Worm (Caenorhabditis elegans) whole organism, L4/young adult: Measurements from ENCODE around the gene cutl-15.
A peak's percentile ranks its signal among the peaks of the same experiment; 100 is the strongest.

Source experiments
- W03F9.2 ChIP-seq: fragments of 150-350 bp; optimal IDR thresholded peaks from 2 replicates; lab custom pipeline; 2014; ENCODE audit warnings: missing biosample characterization, missing genetic modification characterization
- dao-5 ChIP-seq: sonication (generic microtip); optimal IDR thresholded peaks from 2 replicates; lab custom pipeline; 2016; ENCODE audit warnings: missing genotype, missing genetic modification characterization, moderate library complexity, missing compliant biosample characterization
- him-1 ChIP-seq: sonication (generic microtip); optimal IDR thresholded peaks from 2 replicates; lab custom pipeline; 2016; ENCODE audit warnings: missing genotype, missing genetic modification reagents, missing genetic modification characterization, missing compliant biosample characterization

DNA sequence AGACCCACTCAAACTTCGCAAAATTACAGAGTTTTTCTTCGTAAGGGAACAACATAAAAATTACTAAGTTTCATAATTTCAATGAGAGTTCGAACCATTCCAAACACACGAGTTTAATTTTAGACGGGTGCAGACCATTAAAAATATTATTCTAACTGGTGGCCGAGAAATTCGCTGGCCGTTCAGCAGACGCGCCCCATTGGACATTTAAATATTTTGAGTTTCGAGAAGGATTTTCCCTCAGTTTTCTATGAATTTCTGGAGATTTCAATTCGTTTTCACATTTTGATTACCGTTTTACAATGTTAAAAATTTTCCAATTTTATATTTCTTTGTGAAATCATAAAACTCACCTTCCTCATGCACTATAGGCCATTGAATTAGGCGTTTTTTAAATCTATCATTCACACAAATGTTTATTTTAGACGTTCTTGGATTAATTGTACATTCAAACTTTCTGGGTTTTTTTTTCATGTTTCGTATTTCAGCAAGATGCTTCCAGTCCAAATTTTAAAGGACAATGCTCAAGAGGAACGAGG lies 20.2 kb downstream of the cutl-15 start, which contains the start of gene cct-2:
- peak; percentile 66 for TF ChIP-seq W03F9.2
- TF ChIP-seq dao-5 (tag; lab: Kevin White, UChicago): no peak
- no peak for TF ChIP-seq him-1 (tag; lab: Kevin White, UChicago)
